Worm (Caenorhabditis elegans) whole organism, early embryonic: ENCODE measurements around the gene F59B2.14.

Experiments
- B0310.2 ChIP-seq: sonication (generic microtip); optimal IDR thresholded peaks from 2 replicates; lab custom pipeline; 2016; ENCODE audit warnings: mild to moderate bottlenecking, missing genetic modification characterization, missing compliant biosample characterization
- F13C5.2 ChIP-seq: sonication (generic microtip); optimal IDR thresholded peaks from 2 replicates; lab custom pipeline; 2017; ENCODE audit warnings: mild to moderate bottlenecking, missing genetic modification characterization, inconsistent platforms, missing compliant biosample characterization
- aly-1 ChIP-seq: sonication (generic microtip); optimal IDR thresholded peaks from 2 replicates; lab custom pipeline; 2016; ENCODE audit warnings: missing genetic modification characterization, missing compliant biosample characterization
- ama-1 ChIP-seq: fragments of 150-350 bp; optimal IDR thresholded peaks from 2 replicates; lab custom pipeline; 2014
- ceh-13 ChIP-seq: fragments of 200-800 bp; sonication (Bioruptor generic); optimal IDR thresholded peaks from 2 replicates; lab custom pipeline; 2018; ENCODE audit warnings: mild to moderate bottlenecking, missing genetic modification characterization, missing compliant biosample characterization
- ceh-36 ChIP-seq: sonication (generic microtip); optimal IDR thresholded peaks from 2 replicates; lab custom pipeline; 2016; ENCODE audit warnings: missing genetic modification characterization, inconsistent platforms, missing compliant biosample characterization
- ets-7 ChIP-seq: sonication (generic microtip); optimal IDR thresholded peaks from 2 replicates; lab custom pipeline; 2016; ENCODE audit warnings: missing genotype, missing genetic modification characterization, missing compliant biosample characterization
- flt-1 ChIP-seq: fragments of 200-800 bp; sonication (Bioruptor generic); IDR thresholded peaks from 2 replicates; pipeline ENCODE4 v1.3.6; 2022; ENCODE audit warnings: missing genetic modification characterization, missing compliant biosample characterization
- hmbx-1 ChIP-seq: sonication (generic microtip); optimal IDR thresholded peaks from 2 replicates; lab custom pipeline; 2016; ENCODE audit warnings: mild to moderate bottlenecking, missing genetic modification characterization, missing compliant biosample characterization
- hmg-4 ChIP-seq: fragments of 200-800 bp; sonication (Bioruptor generic); optimal IDR thresholded peaks from 2 replicates; lab custom pipeline; 2018; ENCODE audit warnings: mild to moderate bottlenecking, missing genetic modification characterization, missing compliant biosample characterization
- hnd-1 ChIP-seq: sonication (generic microtip); optimal IDR thresholded peaks from 2 replicates; lab custom pipeline; 2016; ENCODE audit warnings: missing genetic modification characterization, missing compliant biosample characterization
- pes-1 ChIP-seq: fragments of 200-800 bp; sonication (Bioruptor generic); IDR thresholded peaks from 2 replicates; pipeline ENCODE4 v1.3.6; 2022; ENCODE audit warnings: missing genetic modification reagents, missing genetic modification characterization, missing compliant biosample characterization
- scrt-1 ChIP-seq: fragments of 200-800 bp; sonication (Bioruptor generic); IDR thresholded peaks from 2 replicates; pipeline ENCODE4 v1.3.6; 2022; ENCODE audit warnings: missing genetic modification characterization, missing compliant biosample characterization
- sea-1 ChIP-seq: fragments of 200-800 bp; sonication (Bioruptor generic); conservative IDR thresholded peaks from 2 replicates; pipeline ENCODE4 v1.3.6; 2022; ENCODE audit warnings: missing genetic modification characterization, missing compliant biosample characterization
- tbx-11 ChIP-seq: fragments of 200-800 bp; sonication (Bioruptor generic); IDR thresholded peaks from 2 replicates; pipeline ENCODE4 v1.3.6; 2022; ENCODE audit warnings: missing genetic modification characterization, missing compliant biosample characterization
- tbx-37 ChIP-seq: fragments of 200-800 bp; sonication (Bioruptor generic); conservative IDR thresholded peaks from 2 replicates; pipeline ENCODE4 v1.3.6; 2022; ENCODE audit warnings: missing genetic modification reagents, missing genetic modification characterization, missing compliant biosample characterization
- tra-4 ChIP-seq: sonication (generic microtip); optimal IDR thresholded peaks from 2 replicates; lab custom pipeline; 2017; ENCODE audit warnings: missing genetic modification characterization, missing compliant biosample characterization

Gene F59B2.14

ce11 chrIII:8981847-8982479 is 40.5 kb downstream of the F59B2.14 start, which contains the start of gene pde-2:
Gene pde-2 (minus strand): TSS chrIII:8981897.
- TF ChIP-seq tbx-37 (no peak), aly-1 (tag; lab: Kevin White, UChicago) (no peak), scrt-1 (no peak), tbx-11 (GFP tag; lab: Robert Waterston, UW) (no peak), sea-1 (no peak), ceh-13 (GFP tag; lab: Kevin White, UChicago) (no peak), tra-4 (tag; lab: Kevin White, UChicago) (no peak), flt-1 (GFP tag; lab: Robert Waterston, UW) (no peak), hmg-4 (GFP tag; lab: Kevin White, UChicago) (no peak), ama-1 (lab: Kevin White, UChicago) (no peak)

DNA sequence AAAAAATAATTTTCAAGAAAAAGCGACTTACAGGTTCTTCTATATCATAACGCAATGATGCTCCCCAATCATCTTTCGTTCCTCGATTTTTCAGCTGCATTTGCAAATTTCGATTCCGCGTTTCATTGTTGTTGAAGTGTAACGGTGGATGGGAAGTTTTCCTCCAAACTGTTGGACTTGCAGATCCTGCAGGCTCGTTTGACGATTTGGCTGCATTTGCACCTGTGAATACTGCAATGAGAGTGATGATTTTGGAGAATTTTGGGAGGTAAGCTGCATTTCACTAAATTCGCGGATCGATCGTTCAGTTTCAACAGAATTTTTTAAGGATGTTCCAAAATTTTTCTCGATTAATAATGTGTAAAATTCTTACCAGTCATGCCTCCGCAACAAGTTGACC is 41.5 kb downstream of the F59B2.14 start:
- TF ChIP-seq tbx-11 (GFP tag; lab: Robert Waterston, UW): no peak

DNA sequence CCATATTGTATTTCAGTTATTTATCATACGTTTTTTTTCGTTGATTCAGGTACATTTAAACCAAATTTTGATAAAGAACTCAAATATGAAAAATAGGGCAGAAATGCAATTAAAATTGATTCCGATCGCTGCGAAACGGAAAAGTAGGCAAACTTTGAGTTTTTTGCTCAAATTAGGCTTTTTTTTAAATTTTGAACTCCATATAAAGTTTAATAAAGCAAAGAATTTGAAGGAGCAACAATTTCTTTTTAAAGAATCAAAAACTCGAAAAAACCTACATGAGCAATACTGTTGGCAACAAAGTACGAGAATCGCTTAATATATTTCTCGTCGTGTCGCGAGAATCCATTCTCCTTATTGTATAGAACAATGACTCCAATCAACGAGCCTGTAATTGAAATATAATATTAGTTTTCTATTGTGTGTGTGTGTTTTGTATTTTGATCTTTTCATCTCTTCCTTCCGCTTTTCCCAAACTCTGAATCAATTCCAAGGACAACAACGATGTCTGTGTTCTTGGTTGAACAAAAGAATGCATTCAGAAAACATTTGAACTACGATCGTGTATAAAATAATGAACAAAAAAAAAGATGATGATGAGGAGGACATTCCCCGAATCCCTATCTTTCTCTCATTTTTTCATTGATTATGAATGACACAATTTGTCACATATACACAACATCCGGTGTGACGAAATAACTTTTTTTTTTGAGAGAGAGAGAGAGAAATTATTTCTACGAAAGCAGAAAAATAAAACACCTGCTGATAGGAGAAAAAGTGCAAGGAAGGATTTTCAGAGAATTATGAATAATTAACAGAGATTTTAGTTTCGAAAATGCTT is 43.7 kb downstream of the F59B2.14 start:
- no peak for TF ChIP-seq ama-1 (lab: Kevin White, UChicago)
- TF ChIP-seq F13C5.2 (tag; lab: Kevin White, UChicago): no peak
- TF ChIP-seq ceh-36 (tag; lab: Kevin White, UChicago): no peak
- no peak for TF ChIP-seq tbx-11 (GFP tag; lab: Robert Waterston, UW)
- TF ChIP-seq pes-1 (GFP tag; lab: Robert Waterston, UW): no peak
- no peak for TF ChIP-seq hnd-1 (tag; lab: Kevin White, UChicago)
- TF ChIP-seq ets-7 (tag; lab: Kevin White, UChicago): no peak
- no peak for TF ChIP-seq aly-1 (tag; lab: Kevin White, UChicago)
- no peak for TF ChIP-seq hmbx-1 (tag; lab: Kevin White, UChicago)
- TF ChIP-seq flt-1 (GFP tag; lab: Robert Waterston, UW): no peak
- TF ChIP-seq hmg-4 (GFP tag; lab: Kevin White, UChicago): no peak
- no peak for TF ChIP-seq tbx-37
- no peak for TF ChIP-seq scrt-1
- TF ChIP-seq B0310.2 (tag; lab: Kevin White, UChicago): no peak
- no peak for TF ChIP-seq sea-1
- TF ChIP-seq ceh-13 (GFP tag; lab: Kevin White, UChicago): no peak
- no peak for TF ChIP-seq tra-4 (tag; lab: Kevin White, UChicago)

DNA sequence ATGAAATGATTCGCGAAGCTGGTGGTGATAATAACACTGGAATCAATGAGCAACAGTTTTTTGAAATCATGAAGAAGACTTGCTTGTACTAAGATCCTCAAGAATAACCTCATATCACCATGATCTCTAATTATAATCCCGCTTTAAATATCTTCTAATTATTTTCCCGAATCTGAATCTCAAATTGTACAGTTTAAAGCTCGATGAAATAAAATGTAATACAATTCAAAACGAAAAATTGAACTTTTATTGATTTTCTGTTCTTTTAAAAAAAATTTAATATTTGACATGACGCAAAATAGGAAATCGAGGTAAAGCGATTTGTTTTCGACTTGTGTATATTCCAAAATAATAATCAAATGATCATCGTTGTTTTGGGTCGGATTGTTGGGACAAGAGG is 47.6 kb downstream of the F59B2.14 start:
- TF ChIP-seq hnd-1 (tag; lab: Kevin White, UChicago) (no peak), ceh-13 (GFP tag; lab: Kevin White, UChicago) (no peak), B0310.2 (tag; lab: Kevin White, UChicago) (no peak), tra-4 (tag; lab: Kevin White, UChicago) (no peak), tbx-37 (no peak), tbx-11 (GFP tag; lab: Robert Waterston, UW) (no peak), ceh-36 (tag; lab: Kevin White, UChicago) (no peak), hmg-4 (GFP tag; lab: Kevin White, UChicago) (no peak)

DNA sequence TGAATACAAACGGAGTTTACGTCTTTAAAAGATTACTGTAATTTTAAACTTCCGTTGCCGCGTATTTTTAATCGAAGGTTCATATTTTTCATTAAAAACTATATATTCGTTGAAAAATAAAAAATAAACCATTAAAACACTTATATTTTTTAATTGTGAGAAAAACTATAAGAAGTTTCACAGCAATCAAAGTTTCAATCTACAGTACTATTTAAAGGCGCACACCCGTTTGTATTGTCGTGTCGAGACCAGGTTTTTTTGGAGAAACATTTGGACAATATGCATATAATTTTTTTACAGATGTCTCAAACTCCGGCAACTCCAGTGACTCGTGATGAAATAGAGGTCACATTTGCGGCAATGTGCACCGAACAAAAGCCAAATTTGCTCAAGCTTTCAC is 48.6 kb downstream of the F59B2.14 start, which contains the start of gene R08D7.5:
R08D7.5 (plus strand) TSS at position 301 of the 400 bp plus-strand sequence.
- TF ChIP-seq aly-1 (tag; lab: Kevin White, UChicago): no peak
- no peak for TF ChIP-seq pes-1 (GFP tag; lab: Robert Waterston, UW)
- TF ChIP-seq hnd-1 (tag; lab: Kevin White, UChicago): no peak
- no peak for TF ChIP-seq F13C5.2 (tag; lab: Kevin White, UChicago)
- no peak for TF ChIP-seq scrt-1
- TF ChIP-seq ceh-36 (tag; lab: Kevin White, UChicago): no peak
- no peak for TF ChIP-seq sea-1
- TF ChIP-seq hmbx-1 (tag; lab: Kevin White, UChicago): no peak
- TF ChIP-seq ets-7 (tag; lab: Kevin White, UChicago): no peak
- TF ChIP-seq ceh-13 (GFP tag; lab: Kevin White, UChicago): no peak
- TF ChIP-seq hmg-4 (GFP tag; lab: Kevin White, UChicago): no peak
- TF ChIP-seq B0310.2 (tag; lab: Kevin White, UChicago): no peak
- TF ChIP-seq tra-4 (tag; lab: Kevin White, UChicago): no peak
- no peak for TF ChIP-seq tbx-37
- no peak for TF ChIP-seq tbx-11 (GFP tag; lab: Robert Waterston, UW)
- no peak for TF ChIP-seq flt-1 (GFP tag; lab: Robert Waterston, UW)
- TF ChIP-seq ama-1 (lab: Kevin White, UChicago): no peak

- TF ChIP-seq ceh-36 (tag; lab: Kevin White, UChicago): no peak
- TF ChIP-seq hmg-4 (GFP tag; lab: Kevin White, UChicago): no peak
- no peak for TF ChIP-seq ceh-13 (GFP tag; lab: Kevin White, UChicago)
- TF ChIP-seq hnd-1 (tag; lab: Kevin White, UChicago): no peak
- no peak for TF ChIP-seq F13C5.2 (tag; lab: Kevin White, UChicago)
- no peak for TF ChIP-seq tbx-37
- no peak for TF ChIP-seq aly-1 (tag; lab: Kevin White, UChicago)
- no peak for TF ChIP-seq tbx-11 (GFP tag; lab: Robert Waterston, UW)
- TF ChIP-seq ama-1 (lab: Kevin White, UChicago): no peak
- no peak for TF ChIP-seq B0310.2 (tag; lab: Kevin White, UChicago)
- no peak for TF ChIP-seq scrt-1
Observed at ce11 chrIII:8973163-8973562, 49.3 kb downstream of the F59B2.14 start.
